Fruit fly (Drosophila melanogaster): ENCODE results near the gene Arpc3B.

Arpc3B gene

dm6 chrX:17125017-17125821, 19.6 kb upstream of the Arpc3B start (continued):
- peak; percentile 94; the same call in 3 of the 4 replicates for TF ChIP-seq chinmo (GFP tag; IDR thresholded peaks at IDR 0.05; ENCODE audit: partially characterized antibody)
- peak; percentile 87 for TF ChIP-seq Opbp (GFP tag; IDR thresholded peaks at IDR 0.05; ENCODE audit: partially characterized antibody)
- TF ChIP-seq CG13624 (GFP tag; optimal IDR thresholded peaks at IDR 0.05): peak; percentile 22
- no peak for TF ChIP-seq Dp (GFP tag; optimal IDR thresholded peaks at IDR 0.05)
- peak; percentile 62 for TF ChIP-seq CG13894 (tag; optimal IDR thresholded peaks at IDR 0.05)
- TF ChIP-seq CG6854 (GFP tag; optimal IDR thresholded peaks at IDR 0.05): peak; percentile 71
- peak; percentile 23 for TF ChIP-seq Ssrp (tag; optimal IDR thresholded peaks at IDR 0.05)
- 0 out of 2 replicates have a peak, but pooled peaks have one; percentile 19 for TF ChIP-seq Taf1 (GFP tag; IDR thresholded peaks at IDR 0.05)
- TF ChIP-seq Oli (tag; optimal IDR thresholded peaks at IDR 0.05): peak; percentile 55
- peak; percentile 2 for TF ChIP-seq CG2202 (tag; optimal IDR thresholded peaks at IDR 0.05)
- TF ChIP-seq pho (GFP tag; optimal IDR thresholded peaks at IDR 0.05): peak; percentile 25
- TF ChIP-seq CG15011 (GFP tag; optimal IDR thresholded peaks at IDR 0.05): peak; percentile 27
- TF ChIP-seq CG11093 (GFP tag; IDR thresholded peaks at IDR 0.05): peak; percentile 52; the same call in 1 of the 3 replicates
- no peak for TF ChIP-seq CG30020 (tag; optimal IDR thresholded peaks at IDR 0.05)
- peak; percentile 5 for TF ChIP-seq pum (GFP tag; optimal IDR thresholded peaks at IDR 0.05)
- no peak for TF ChIP-seq CG12236 (GFP tag; optimal IDR thresholded peaks at IDR 0.05)
- peak; percentile 70 for TF ChIP-seq bowl (GFP tag; IDR thresholded peaks at IDR 0.05)
- TF ChIP-seq CG17361 (GFP tag; IDR thresholded peaks at IDR 0.05): peak; percentile 75
- TF ChIP-seq CG12219 (GFP tag; optimal IDR thresholded peaks at IDR 0.05): peak; percentile 2
- peak; percentile 26; the same call in 3 of the 4 replicates for TF ChIP-seq Gug (GFP tag; IDR thresholded peaks at IDR 0.05)
- peak; percentile 75 for TF ChIP-seq Xrp1 (GFP tag; IDR thresholded peaks at IDR 0.05)
- peak; percentile 51 for TF ChIP-seq mam (GFP tag; optimal IDR thresholded peaks at IDR 0.05)
- no peak for TF ChIP-seq CG3065 (GFP tag; optimal IDR thresholded peaks at IDR 0.05)
- TF ChIP-seq pfk (GFP tag; optimal IDR thresholded peaks at IDR 0.05): no peak
- TF ChIP-seq CG18011 (GFP tag; optimal IDR thresholded peaks at IDR 0.05): no peak
- peak; percentile 56; the same call in 1 of the 2 replicates for TF ChIP-seq Awh (GFP tag; IDR thresholded peaks at IDR 0.05)
- peak; percentile 44; the same call in 1 of the 2 replicates for TF ChIP-seq CG32767 (GFP tag; IDR thresholded peaks at IDR 0.05)
- TF ChIP-seq CG18764 (GFP tag; optimal IDR thresholded peaks at IDR 0.05): peak; percentile 20
- TF ChIP-seq twi (tag; optimal IDR thresholded peaks at IDR 0.05): no peak
- no peak for TF ChIP-seq crp (GFP tag; optimal IDR thresholded peaks at IDR 0.05)
- TF ChIP-seq abd-A (tag; optimal IDR thresholded peaks at IDR 0.05): no peak
- TF ChIP-seq Elba2 (GFP tag; optimal IDR thresholded peaks at IDR 0.05): no peak
- peak; percentile 71 for TF ChIP-seq Hmr (GFP tag; optimal IDR thresholded peaks at IDR 0.05)
- peak; percentile 85 for TF ChIP-seq dmrt99B (tag; optimal IDR thresholded peaks at IDR 0.05)
- TF ChIP-seq CG13424 (tag; optimal IDR thresholded peaks at IDR 0.05): peak; percentile 81
- no peak for TF ChIP-seq CG12744 (GFP tag; optimal IDR thresholded peaks at IDR 0.05)
- peak; percentile 85 for TF ChIP-seq stc (GFP tag; IDR thresholded peaks at IDR 0.05)
- peak; percentile 22 for TF ChIP-seq pros (GFP tag; optimal IDR thresholded peaks at IDR 0.05)
- TF ChIP-seq Antp (GFP tag; optimal IDR thresholded peaks at IDR 0.05): peak; percentile 7
- peak; percentile 26; the same call in 2 of the 3 replicates for TF ChIP-seq CG7357 (GFP tag; IDR thresholded peaks at IDR 0.05)
- TF ChIP-seq ERR (GFP tag; optimal IDR thresholded peaks at IDR 0.05): peak; percentile 39
- TF ChIP-seq dm (GFP tag; optimal IDR thresholded peaks at IDR 0.05): peak; percentile 19
- peak; percentile 32 for TF ChIP-seq az2 (GFP tag; optimal IDR thresholded peaks at IDR 0.05)
- TF ChIP-seq Atf6 (GFP tag; IDR thresholded peaks at IDR 0.05): peak; percentile 74
- no peak for TF ChIP-seq CG31388 (GFP tag; optimal IDR thresholded peaks at IDR 0.05)
- no peak for TF ChIP-seq Dad (GFP tag; optimal IDR thresholded peaks at IDR 0.05)
- TF ChIP-seq CG9437 (GFP tag; optimal IDR thresholded peaks at IDR 0.05): peak; percentile 13
- TF ChIP-seq sd (tag; optimal IDR thresholded peaks at IDR 0.05): peak; percentile 86
- peak; percentile 10 for TF ChIP-seq crc (GFP tag; optimal IDR thresholded peaks at IDR 0.05)

All from whole organism, embryonic.